Worm (Caenorhabditis elegans) whole organism, mixed stage, embryonic: ENCODE data around the gene sfxn-1.2.

Experiments used
- M03D4.4 ChIP-seq: sonication (generic microtip); optimal IDR thresholded peaks from 2 replicates; lab custom pipeline; 2017; ENCODE audit warnings: mild to moderate bottlenecking, missing genetic modification characterization, missing compliant biosample characterization
- bed-3 ChIP-seq: fragments of 200-800 bp; sonication (Bioruptor generic); optimal IDR thresholded peaks from 3 replicates; lab custom pipeline; 2018; ENCODE audit warnings: mild to moderate bottlenecking, missing genetic modification characterization, moderate library complexity, missing compliant biosample characterization
- blmp-1 ChIP-seq: fragments of 150-350 bp; optimal IDR thresholded peaks from 2 replicates; lab custom pipeline; 2014; ENCODE audit warnings: missing biosample characterization, missing genetic modification characterization
- ceh-39 ChIP-seq: fragments of 150-350 bp; optimal IDR thresholded peaks from 2 replicates; lab custom pipeline; 2014; ENCODE audit warnings: missing biosample characterization, missing genetic modification characterization
- ceh-43 ChIP-seq: fragments of 200-800 bp; sonication (Bioruptor generic); optimal IDR thresholded peaks from 2 replicates; lab custom pipeline; 2018; ENCODE audit warnings: mild to moderate bottlenecking, missing genetic modification characterization, moderate library complexity, missing compliant biosample characterization
- ceh-83 ChIP-seq: fragments of 200-800 bp; sonication (Bioruptor generic); optimal IDR thresholded peaks from 2 replicates; lab custom pipeline; 2018; ENCODE audit warnings: mild to moderate bottlenecking, missing genetic modification characterization, missing compliant biosample characterization
- ces-1 ChIP-seq: fragments of 150-350 bp; optimal IDR thresholded peaks from 2 replicates; lab custom pipeline; 2014; ENCODE audit warnings: missing biosample characterization, missing genetic modification reagents, missing genetic modification characterization
- cnd-1 ChIP-seq: fragments of 200-800 bp; sonication (Bioruptor generic); optimal IDR thresholded peaks from 2 replicates; lab custom pipeline; 2018; ENCODE audit warnings: mild to moderate bottlenecking, missing genetic modification characterization, missing compliant biosample characterization
- drap-1 ChIP-seq: fragments of 200-800 bp; sonication (Bioruptor generic); optimal IDR thresholded peaks from 3 replicates; lab custom pipeline; 2018; ENCODE audit warnings: mild to moderate bottlenecking, missing genetic modification characterization, missing compliant biosample characterization
- elt-1 ChIP-seq: sonication (generic microtip); optimal IDR thresholded peaks from 2 replicates; lab custom pipeline; 2017; ENCODE audit warnings: missing genetic modification characterization, mild to moderate bottlenecking, missing compliant biosample characterization, antibody characterized with exemption, moderate library complexity, borderline replicate concordance; ENCODE audit not compliant: insufficient read depth
- elt-3 ChIP-seq: fragments of 150-350 bp; optimal IDR thresholded peaks from 2 replicates; lab custom pipeline; 2014; ENCODE audit warnings: missing biosample characterization, missing genetic modification characterization
- ham-2 ChIP-seq: fragments of 200-800 bp; sonication (Bioruptor generic); optimal IDR thresholded peaks from 2 replicates; lab custom pipeline; 2018; ENCODE audit warnings: mild to moderate bottlenecking, missing genetic modification characterization, missing compliant biosample characterization
- lin-13 ChIP-seq: fragments of 150-350 bp; optimal IDR thresholded peaks from 2 replicates; lab custom pipeline; 2014; ENCODE audit warnings: missing biosample characterization, missing genetic modification characterization
- lin-32 ChIP-seq: fragments of 200-800 bp; sonication (Bioruptor generic); optimal IDR thresholded peaks from 2 replicates; lab custom pipeline; 2018; ENCODE audit warnings: mild to moderate bottlenecking, missing genetic modification characterization, missing compliant biosample characterization
- lsy-2 ChIP-seq: fragments of 150-350 bp; optimal IDR thresholded peaks from 2 replicates; lab custom pipeline; 2014; ENCODE audit warnings: missing biosample characterization, missing genetic modification characterization
- mab-5 ChIP-seq: fragments of 150-350 bp; optimal IDR thresholded peaks from 2 replicates; lab custom pipeline; 2014; ENCODE audit warnings: missing biosample characterization, missing genetic modification characterization
- mep-1 ChIP-seq: fragments of 150-350 bp; optimal IDR thresholded peaks from 2 replicates; lab custom pipeline; 2017; ENCODE audit warnings: missing biosample characterization, missing genetic modification reagents, missing genetic modification characterization, inconsistent platforms
- mls-2 ChIP-seq: sonication (generic microtip); optimal IDR thresholded peaks from 2 replicates; lab custom pipeline; 2016; ENCODE audit warnings: mild to moderate bottlenecking, missing genetic modification characterization, moderate library complexity, missing compliant biosample characterization
- nhr-12 ChIP-seq: fragments of 150-350 bp; optimal IDR thresholded peaks from 2 replicates; lab custom pipeline; 2014; ENCODE audit warnings: missing biosample characterization, missing genetic modification characterization
- nhr-76 ChIP-seq: sonication (generic microtip); optimal IDR thresholded peaks from 2 replicates; lab custom pipeline; 2017; ENCODE audit warnings: missing biosample characterization, missing genetic modification characterization
- pha-4 ChIP-seq: fragments of 150-350 bp; optimal IDR thresholded peaks from 2 replicates; lab custom pipeline; 2018; ENCODE audit warnings: missing biosample characterization, missing genetic modification reagents, missing genetic modification characterization
- sem-2 ChIP-seq: fragments of 200-800 bp; sonication (Bioruptor generic); optimal IDR thresholded peaks from 2 replicates; lab custom pipeline; 2018; ENCODE audit warnings: mild to moderate bottlenecking, missing genetic modification characterization, missing compliant biosample characterization
- snpc-4 ChIP-seq: fragments of 150-350 bp; optimal IDR thresholded peaks from 2 replicates; lab custom pipeline; 2014; ENCODE audit warnings: missing biosample characterization, missing genetic modification characterization
- sptf-1 ChIP-seq: sonication (generic microtip); optimal IDR thresholded peaks from 2 replicates; lab custom pipeline; 2017; ENCODE audit warnings: mild to moderate bottlenecking, missing genetic modification characterization, moderate library complexity, missing compliant biosample characterization
- tbx-8 ChIP-seq: fragments of 200-800 bp; sonication (Bioruptor generic); optimal IDR thresholded peaks from 2 replicates; lab custom pipeline; 2018; ENCODE audit warnings: mild to moderate bottlenecking, missing genetic modification characterization, moderate library complexity, missing compliant biosample characterization
- unc-120 ChIP-seq: sonication (generic microtip); optimal IDR thresholded peaks from 2 replicates; lab custom pipeline; 2017; ENCODE audit warnings: missing genetic modification characterization, missing compliant biosample characterization; ENCODE audit not compliant: poor library complexity, severe bottlenecking
- unc-39 ChIP-seq: fragments of 150-350 bp; optimal IDR thresholded peaks from 2 replicates; lab custom pipeline; 2014; ENCODE audit warnings: missing biosample characterization, missing genetic modification characterization
- unc-62 ChIP-seq: fragments of 150-350 bp; optimal IDR thresholded peaks from 2 replicates; lab custom pipeline; 2014; ENCODE audit warnings: missing biosample characterization, missing genetic modification reagents, missing genetic modification characterization
- zip-8 ChIP-seq: fragments of 150-350 bp; optimal IDR thresholded peaks from 2 replicates; lab custom pipeline; 2014; ENCODE audit warnings: missing biosample characterization, missing genetic modification characterization
- ztf-11 ChIP-seq: fragments of 150-350 bp; optimal IDR thresholded peaks from 2 replicates; lab custom pipeline; 2014; ENCODE audit warnings: missing biosample characterization, missing genetic modification characterization

sfxn-1.2 gene

DNA sequence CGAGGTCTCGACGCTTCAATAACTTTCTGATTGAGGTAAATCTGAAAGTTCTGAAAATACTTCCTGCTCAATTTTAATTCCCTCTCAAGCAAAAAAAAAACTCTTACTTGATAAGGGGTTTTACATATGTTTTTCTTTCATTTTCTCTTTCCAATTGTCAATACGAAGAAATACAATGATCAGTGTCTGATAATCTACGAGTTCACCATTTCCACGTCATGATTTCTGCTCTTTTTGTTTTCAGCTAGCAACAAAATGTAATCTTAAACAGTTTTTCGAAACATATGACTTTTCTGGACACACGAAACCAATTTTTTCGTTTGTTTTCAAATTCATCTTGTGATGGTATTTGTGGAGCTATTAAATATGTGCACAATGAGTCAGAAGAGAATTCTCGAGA is 29.7 kb upstream of the sfxn-1.2 start:
- no peak for TF ChIP-seq cnd-1 (tag; lab: Kevin White, UChicago)
- no peak for TF ChIP-seq ham-2
- no peak for TF ChIP-seq zip-8 (tag; lab: Kevin White, UChicago)
- TF ChIP-seq ztf-11 (tag; lab: Kevin White, UChicago), result no peak

DNA sequence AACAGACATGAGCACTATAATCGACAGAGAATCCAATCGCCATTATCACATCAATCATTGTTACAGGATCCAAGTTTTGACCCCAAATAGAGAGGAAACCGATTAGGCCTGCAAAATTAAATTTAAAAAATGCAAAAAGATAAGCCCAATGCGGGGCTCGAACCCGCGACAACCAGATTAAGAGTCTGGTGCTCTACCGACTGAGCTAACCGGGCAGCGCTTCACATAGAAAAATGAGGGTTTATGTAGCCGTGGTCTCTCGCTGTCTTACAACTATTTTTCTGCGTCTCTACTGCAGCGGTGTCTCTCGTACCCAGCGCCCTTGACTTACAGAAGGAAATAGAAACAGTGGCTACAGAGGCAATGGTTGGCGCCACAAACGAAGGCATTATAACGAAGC is 28.2 kb upstream of the sfxn-1.2 start:
- TF ChIP-seq bed-3 (GFP tag; lab: Kevin White, UChicago) (peak; percentile 52), M03D4.4 (peak; percentile 47), mls-2 (tag; lab: Kevin White, UChicago) (peak; percentile 52), unc-120 (tag; lab: Kevin White, UChicago) (peak; percentile 70), cnd-1 (tag; lab: Kevin White, UChicago) (peak; percentile 13), drap-1 (GFP tag; lab: Kevin White, UChicago) (peak; percentile 60), ham-2 (peak; percentile 61), mep-1 (no peak), elt-1 (tag; lab: Kevin White, UChicago) (no peak), ceh-83 (GFP tag; lab: Kevin White, UChicago) (no peak), sptf-1 (tag; lab: Kevin White, UChicago) (peak; percentile 71)
- TF ChIP-seq, all 35 proteins: peak for 8

DNA sequence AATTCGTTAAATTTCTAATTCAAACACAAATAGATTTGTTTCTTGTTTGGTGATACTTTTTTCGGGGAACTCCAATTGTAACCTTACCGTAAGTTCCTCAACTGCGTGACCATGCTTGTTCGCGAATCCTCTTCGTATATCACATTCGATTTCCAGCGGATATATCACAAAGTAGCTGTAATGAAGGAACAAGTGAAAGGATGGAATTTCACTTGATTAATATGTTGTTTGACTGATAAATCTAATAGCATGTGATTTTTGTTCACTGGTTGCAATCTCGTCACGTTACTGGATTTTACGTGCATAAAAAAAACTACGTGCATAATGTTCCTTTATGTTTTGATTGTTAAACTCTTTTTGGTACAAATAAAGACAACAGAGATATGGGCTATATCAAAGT is 24.2 kb upstream of the sfxn-1.2 start:
- no peak for TF ChIP-seq ztf-11 (tag; lab: Kevin White, UChicago)
- TF ChIP-seq unc-62 (GFP tag; lab: Kevin White, UChicago), result no peak
- no peak for TF ChIP-seq ces-1 (GFP tag; lab: Kevin White, UChicago)
- no peak for TF ChIP-seq nhr-76
- TF ChIP-seq blmp-1, result no peak

DNA sequence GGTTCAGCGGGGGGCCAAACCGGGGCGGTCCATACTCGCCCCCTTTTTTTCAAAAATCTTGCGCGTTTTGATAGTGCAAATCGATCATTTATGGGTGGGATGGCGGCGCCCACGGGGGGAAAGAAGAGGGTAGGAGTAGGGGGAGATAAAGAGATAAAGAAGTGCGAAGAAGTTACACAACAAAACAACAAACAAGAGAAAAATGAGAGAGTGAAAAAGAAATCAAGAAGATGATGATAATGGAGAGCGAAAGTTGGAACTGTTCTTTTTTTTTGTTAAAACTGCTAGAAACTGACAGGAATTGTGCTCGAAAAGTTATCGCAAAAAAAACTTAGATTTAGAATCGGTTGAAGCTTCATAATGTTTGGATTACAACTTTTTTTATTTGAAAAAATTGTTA is 23.4 kb upstream of the sfxn-1.2 start, which contains the start of gene ptr-13:
Gene ptr-13, minus strand, starts transcription at position 92 of the 400 bp plus-strand sequence.
- TF ChIP-seq elt-1 (tag; lab: Kevin White, UChicago) (no peak), snpc-4 (tag; lab: Kevin White, UChicago) (no peak), ceh-39 (tag; lab: Kevin White, UChicago) (no peak), sem-2 (GFP tag; lab: Kevin White, UChicago) (no peak), nhr-76 (no peak), tbx-8 (GFP tag; lab: Kevin White, UChicago) (no peak), lsy-2 (no peak), bed-3 (GFP tag; lab: Kevin White, UChicago) (no peak), lin-32 (GFP tag; lab: Kevin White, UChicago) (no peak), cnd-1 (tag; lab: Kevin White, UChicago) (no peak), ham-2 (no peak)

DNA sequence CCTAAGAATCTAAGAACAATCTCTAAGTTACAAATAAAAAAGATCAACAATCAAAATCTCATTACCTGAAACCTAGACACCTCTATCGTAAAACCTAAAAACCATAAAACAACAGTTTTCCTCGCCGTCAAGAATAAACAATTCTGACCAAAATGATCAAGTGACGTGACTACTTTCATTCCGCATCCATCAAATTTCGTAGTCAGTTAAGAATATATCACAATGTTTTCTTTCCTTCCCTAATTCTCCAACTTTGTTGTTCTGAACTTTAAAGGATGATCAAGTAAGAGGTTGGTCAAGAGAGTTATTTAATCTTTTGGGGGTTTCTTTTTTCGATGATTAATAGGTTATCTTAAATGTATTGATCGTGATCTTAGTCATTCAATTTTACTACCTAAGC is 22.5 kb upstream of the sfxn-1.2 start:
- no peak for TF ChIP-seq blmp-1
- no peak for TF ChIP-seq unc-39 (tag; lab: Kevin White, UChicago)
- TF ChIP-seq ceh-43, result no peak
- TF ChIP-seq zip-8 (tag; lab: Kevin White, UChicago), result no peak
- no peak for TF ChIP-seq lin-13 (tag; lab: Kevin White, UChicago)
- TF ChIP-seq elt-1 (tag; lab: Kevin White, UChicago), result no peak

DNA sequence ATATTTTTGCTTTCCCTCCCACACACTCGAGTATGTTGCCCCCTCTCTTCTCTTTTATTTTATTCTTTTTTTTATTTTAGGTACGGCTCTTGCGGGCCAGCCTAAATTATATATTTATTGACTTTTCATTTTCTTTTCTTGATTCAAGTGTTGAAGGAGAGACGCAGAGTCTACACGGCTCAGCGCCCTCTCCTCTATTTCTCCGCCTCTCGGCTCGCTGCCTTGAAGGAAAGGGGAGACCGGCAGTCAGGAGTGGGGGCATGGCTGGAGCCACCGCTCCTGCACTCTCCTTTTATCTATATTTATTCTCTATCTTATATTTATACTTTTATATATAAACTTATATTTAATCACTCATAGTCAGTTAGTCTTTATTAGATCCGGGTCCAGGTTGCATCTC is 19.4 kb upstream of the sfxn-1.2 start:
- TF ChIP-seq ces-1 (GFP tag; lab: Kevin White, UChicago), result peak; percentile 48
- no peak for TF ChIP-seq nhr-76
- TF ChIP-seq sptf-1 (tag; lab: Kevin White, UChicago), result peak; percentile 10
- TF ChIP-seq, all 35 proteins: peak for 2

DNA sequence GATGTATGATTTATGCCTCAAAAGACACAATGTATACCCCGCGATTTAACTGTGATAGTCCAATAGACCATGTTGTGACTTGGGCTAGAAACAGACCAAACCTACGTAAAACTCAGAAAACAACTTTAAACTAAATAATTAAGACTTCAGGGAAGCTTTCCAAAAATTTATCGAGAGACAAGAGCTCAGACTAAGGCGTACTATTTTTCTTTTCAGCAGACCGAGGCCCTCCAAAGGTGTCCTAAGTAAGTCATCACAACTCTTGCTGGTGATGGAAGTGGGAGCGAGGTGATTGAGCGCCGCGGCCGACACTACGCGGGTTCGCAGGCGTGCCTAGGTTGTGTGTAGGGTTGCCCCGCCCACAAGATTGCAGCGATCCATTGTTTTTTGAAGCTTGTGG is 18.8 kb upstream of the sfxn-1.2 start:
- no peak for TF ChIP-seq elt-3 (tag; lab: Kevin White, UChicago)
- TF ChIP-seq ces-1 (GFP tag; lab: Kevin White, UChicago), result no peak
- TF ChIP-seq ceh-43, result no peak
- no peak for TF ChIP-seq elt-1 (tag; lab: Kevin White, UChicago)
- no peak for TF ChIP-seq mab-5 (tag; lab: Kevin White, UChicago)
- no peak for TF ChIP-seq pha-4
- TF ChIP-seq lsy-2, result no peak
- no peak for TF ChIP-seq mls-2 (tag; lab: Kevin White, UChicago)
- no peak for TF ChIP-seq nhr-12 (tag; lab: Kevin White, UChicago)
- no peak for TF ChIP-seq ztf-11 (tag; lab: Kevin White, UChicago)
- TF ChIP-seq M03D4.4, result no peak
- TF ChIP-seq nhr-76, result no peak
